Fruit fly (Drosophila melanogaster) Kc167 (cell line): ENCODE data around the gene EMC2A.

ENCODE experiments used
- Myc ChIP-seq: fragments of >200 bp; optimal IDR thresholded peaks from 2 replicates; lab custom pipeline; 2017; ENCODE audit warnings: missing external identifiers
- Sin3A ChIP-seq: fragments of >200 bp; optimal IDR thresholded peaks from 2 replicates; lab custom pipeline; 2018; ENCODE audit warnings: missing external identifiers
- h ChIP-seq: fragments of >200 bp; optimal IDR thresholded peaks from 3 replicates; lab custom pipeline; 2018; ENCODE audit warnings: missing external identifiers
- insv ChIP-seq: fragments of >200 bp; optimal IDR thresholded peaks from 3 replicates; lab custom pipeline; 2018; ENCODE audit warnings: missing external identifiers
- psq ChIP-seq: fragments of >200 bp; optimal IDR thresholded peaks from 2 replicates; lab custom pipeline; 2017; ENCODE audit warnings: missing external identifiers
- ttk ChIP-seq: sonication (Bioruptor generic); optimal IDR thresholded peaks from 2 replicates; lab custom pipeline; 2017; ENCODE audit warnings: missing external identifiers

Gene EMC2A

DNA sequence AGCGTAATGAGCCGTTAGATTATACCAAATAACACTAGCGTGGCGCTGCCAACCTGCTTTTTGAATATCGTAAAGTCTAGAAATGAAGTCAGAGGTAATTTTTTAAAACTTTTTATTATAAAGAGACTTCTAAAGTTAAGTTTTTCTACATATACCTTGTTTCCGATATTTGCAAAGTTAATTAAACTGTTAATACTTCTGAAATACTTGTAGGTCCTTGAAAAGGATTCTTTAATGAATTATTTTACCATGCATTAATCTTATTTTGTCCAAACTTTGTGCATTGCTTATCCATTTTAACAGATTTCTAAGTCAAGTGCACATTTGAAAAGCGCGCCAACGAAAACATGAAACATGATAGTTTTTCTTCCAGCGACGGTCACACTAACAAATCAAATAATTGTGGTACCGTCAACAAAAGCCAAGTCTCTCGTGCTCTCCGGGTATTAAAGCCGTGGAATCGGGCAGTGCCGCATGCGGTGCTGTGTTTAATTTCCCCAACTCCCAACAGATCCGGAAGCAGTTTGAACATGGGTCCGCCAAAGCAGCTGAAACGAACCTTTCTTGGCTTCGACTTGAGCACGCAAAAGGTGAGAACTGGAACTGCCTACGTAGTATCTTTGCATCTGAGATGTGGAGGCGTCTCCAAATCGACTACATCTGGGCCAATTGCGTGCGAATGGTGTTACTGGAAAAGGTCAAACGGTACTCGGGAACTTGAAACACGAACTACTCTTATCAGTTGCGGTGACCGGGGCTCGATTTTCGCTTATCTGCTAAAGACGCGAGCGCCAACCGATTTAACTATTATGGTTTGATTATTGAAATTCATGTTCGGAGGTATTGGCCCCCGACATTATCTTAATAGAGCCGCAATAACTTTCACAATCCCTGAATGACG lies at the start of gene EMC2A, which contains the start of gene CG3534:
Gene EMC2A (minus strand): TSS at position 13 of the 901 bp plus-strand sequence.
Gene CG3534 (plus strand): TSS at position 388 of the 901 bp plus-strand sequence.
- TF ChIP-seq Myc (lab: Kevin White, UChicago): no peak
- no peak for TF ChIP-seq psq (lab: Kevin White, UChicago)
- no peak for TF ChIP-seq h (lab: Kevin White, UChicago)
- TF ChIP-seq insv (lab: Kevin White, UChicago): no peak
- TF ChIP-seq ttk: no peak
- TF ChIP-seq Sin3A (lab: Kevin White, UChicago): no peak

DNA sequence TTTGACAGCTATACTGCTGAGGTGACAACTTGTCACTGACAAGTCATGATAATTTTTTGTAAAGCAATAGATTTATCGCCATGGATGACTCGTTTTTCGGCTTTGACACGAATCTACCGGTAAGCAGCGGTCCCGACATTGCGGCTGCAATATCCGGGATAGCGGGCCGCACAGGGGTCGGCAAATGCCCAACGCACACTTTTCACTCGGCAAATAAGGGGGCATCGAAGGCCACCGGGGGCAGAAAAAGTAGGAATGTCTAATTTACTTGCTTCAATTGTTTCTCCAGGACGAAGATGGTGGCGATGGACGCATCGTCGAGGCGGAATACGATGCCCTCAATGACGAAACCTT lies 47.7 kb upstream of the EMC2A start:
- TF ChIP-seq psq (lab: Kevin White, UChicago) (no peak), Myc (lab: Kevin White, UChicago) (no peak), ttk (no peak), Sin3A (lab: Kevin White, UChicago) (no peak), h (lab: Kevin White, UChicago) (no peak), insv (lab: Kevin White, UChicago) (no peak)

DNA sequence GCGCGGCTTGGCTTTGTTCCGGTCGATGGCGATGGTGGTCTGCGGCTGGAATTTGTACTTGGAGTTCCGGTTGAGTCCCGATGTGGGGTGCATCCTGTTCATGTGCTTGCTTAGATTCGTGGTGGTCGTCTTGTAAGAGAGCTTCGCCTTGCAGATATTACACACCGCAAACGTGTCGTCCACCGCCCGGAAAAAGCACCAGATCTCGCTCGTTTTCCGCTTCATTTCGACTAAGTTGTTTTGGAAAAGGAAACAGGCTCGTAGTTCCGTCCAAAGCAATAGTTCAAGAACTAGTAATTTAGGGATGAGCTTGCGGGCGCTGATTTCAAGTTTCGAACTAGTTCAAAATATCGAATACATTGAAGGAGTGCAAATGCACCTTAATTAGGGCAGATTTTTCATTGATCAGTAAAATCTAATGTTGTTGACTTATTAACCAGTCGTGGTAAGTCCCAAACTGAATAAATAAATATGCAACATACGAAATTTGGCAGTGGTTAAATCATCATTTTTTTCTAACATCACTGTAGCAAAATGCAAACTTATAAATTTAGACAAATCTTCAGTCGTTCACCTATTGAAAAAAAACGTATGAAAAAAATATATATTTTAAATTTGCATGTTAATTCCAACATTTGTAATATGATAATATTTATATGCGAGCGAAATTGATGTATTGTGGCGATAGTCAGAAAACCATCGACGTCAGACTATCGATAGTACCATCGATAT lies 47.1 kb upstream of the EMC2A start, which contains the start of the genes bdwf and Patr-1:
Gene bdwf (minus strand): TSS at position 299 of the 732 bp plus-strand sequence.
Gene Patr-1 (plus strand): TSS at position 727 of the 732 bp plus-strand sequence.
- TF ChIP-seq Sin3A (lab: Kevin White, UChicago) (no peak), ttk (no peak), insv (lab: Kevin White, UChicago) (no peak), h (lab: Kevin White, UChicago) (no peak), psq (lab: Kevin White, UChicago) (no peak), Myc (lab: Kevin White, UChicago) (no peak)

DNA sequence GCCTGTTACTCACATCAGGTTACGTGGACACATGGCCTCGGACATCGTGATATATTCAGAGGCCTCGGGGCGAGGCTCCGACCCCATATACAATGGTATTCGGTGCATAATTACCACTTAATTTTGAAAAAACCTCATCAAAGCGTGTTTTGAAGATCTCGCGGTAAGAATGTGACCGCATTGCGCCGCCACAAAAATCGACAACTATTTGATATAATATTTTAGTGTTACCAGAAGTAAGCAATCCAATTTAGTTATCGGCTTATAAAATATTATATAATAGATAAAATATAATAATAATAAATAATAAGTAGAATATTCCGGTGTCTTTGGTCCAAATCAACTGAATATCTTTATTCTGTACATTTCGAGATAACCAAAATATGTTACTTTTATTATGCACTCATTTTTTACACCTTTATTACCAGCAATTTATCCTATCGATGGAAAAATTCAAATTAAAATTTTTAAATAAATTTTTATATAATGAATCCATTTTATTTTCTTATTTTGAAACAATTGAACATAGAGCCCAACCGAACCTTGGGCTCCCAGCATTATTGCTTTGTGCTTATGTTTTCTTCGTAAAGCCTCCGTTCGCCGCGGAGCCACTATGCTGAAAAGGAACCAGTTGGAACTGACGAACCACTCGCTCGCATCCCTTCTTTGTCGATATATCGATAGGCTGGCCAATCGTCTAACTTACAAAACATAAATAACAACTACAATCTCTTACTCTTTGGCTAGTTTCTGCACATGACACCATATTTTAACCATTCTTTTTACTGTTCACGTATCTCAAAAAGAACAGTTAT lies 44.3 kb upstream of the EMC2A start, which contains the start of the genes CG18213 and Trm7-32:
Gene CG18213 (minus strand): TSS at position 211 of the 815 bp plus-strand sequence.
Gene Trm7-32 (plus strand): TSS at position 690 of the 815 bp plus-strand sequence.
- TF ChIP-seq h (lab: Kevin White, UChicago) (no peak), psq (lab: Kevin White, UChicago) (no peak), insv (lab: Kevin White, UChicago) (no peak), Myc (lab: Kevin White, UChicago) (no peak)

DNA sequence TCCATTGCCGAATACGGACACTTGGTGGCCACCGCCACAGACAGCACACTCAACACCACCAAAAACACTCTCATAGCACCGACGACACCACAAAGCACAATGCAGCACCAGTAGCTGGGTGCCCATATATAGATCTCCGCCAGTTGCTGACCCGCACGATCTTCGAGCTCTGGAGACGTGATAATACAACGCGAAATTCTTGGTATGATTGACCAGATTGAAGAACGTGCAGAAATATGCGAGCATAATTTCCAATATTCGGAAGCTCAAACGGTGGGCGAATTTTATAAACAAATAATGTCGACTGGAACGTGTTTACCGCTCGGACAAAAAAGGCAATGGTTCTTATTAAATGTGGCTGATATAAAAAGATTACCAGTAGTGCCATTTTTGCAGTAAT lies 40.1 kb upstream of the EMC2A start, which contains the start of gene CG4009:
Gene CG4009 (minus strand): TSS at position 101 of the 400 bp plus-strand sequence.
- TF ChIP-seq insv (lab: Kevin White, UChicago) (no peak), ttk (no peak)

DNA sequence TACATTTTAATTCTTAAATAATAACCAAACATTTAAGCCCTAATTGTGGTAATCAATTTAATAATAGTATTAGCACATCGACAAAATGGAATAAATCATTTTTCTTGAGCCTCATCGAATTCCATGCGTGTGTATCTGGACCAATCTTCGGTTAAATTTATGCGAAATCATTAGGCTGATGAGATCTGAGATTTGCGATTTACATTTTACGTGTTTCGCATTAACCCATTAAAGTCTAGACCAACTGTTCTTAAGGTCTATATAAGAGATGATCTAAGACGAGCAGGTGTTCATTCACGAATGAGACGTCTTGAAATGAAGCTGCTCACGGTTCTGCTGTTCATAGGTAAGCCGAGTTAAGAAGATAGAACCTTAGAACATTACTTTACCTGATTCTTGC lies 35.6 kb upstream of the EMC2A start, which contains the start of gene CG31268:
Gene CG31268 (plus strand): TSS at position 301 of the 400 bp plus-strand sequence.
- TF ChIP-seq Myc (lab: Kevin White, UChicago): no peak
- TF ChIP-seq h (lab: Kevin White, UChicago): no peak
- TF ChIP-seq psq (lab: Kevin White, UChicago): no peak

DNA sequence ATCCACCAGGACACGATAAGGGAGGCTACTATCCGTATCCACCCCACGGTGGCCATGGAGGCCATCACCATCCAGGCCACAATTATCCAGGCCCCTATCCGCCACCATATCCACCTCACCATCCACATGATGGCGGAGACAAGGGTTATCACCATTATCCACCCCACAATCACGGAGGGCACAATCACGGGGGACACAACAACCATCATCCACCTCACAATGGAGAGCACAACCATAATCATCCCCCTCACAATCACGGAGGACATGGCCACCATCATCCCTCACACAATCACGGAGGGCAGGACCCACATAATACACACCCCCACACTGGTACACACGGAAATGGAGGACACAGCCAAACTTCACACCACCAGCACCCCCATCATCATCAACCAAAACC lies 33.9 kb upstream of the EMC2A start:
- no peak for TF ChIP-seq psq (lab: Kevin White, UChicago)
- TF ChIP-seq h (lab: Kevin White, UChicago): no peak
- TF ChIP-seq Myc (lab: Kevin White, UChicago): no peak
- no peak for TF ChIP-seq ttk
- no peak for TF ChIP-seq Sin3A (lab: Kevin White, UChicago)
- TF ChIP-seq insv (lab: Kevin White, UChicago): no peak

DNA sequence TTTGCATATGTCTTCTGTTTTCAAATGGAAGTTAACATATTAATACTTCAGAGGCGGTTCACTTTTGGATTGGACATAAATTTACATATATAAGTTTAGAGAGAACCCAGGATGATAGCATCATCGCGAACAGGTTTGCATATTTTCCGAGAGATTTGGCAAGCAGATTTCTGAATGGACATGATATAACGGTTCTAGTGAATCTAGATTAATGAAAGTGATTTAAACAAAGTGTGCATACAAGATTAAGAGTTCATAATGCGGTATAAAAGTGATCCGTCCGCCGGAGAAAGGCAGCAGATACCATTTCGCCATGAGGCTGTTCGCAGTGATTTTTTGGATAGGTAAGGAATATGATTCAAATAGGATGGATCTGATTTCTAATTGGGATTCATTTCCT lies 32.5 kb upstream of the EMC2A start, which contains the start of gene CG5225:
Gene CG5225 (plus strand): TSS at position 301 of the 400 bp plus-strand sequence.
- TF ChIP-seq ttk (no peak), h (lab: Kevin White, UChicago) (no peak), insv (lab: Kevin White, UChicago) (no peak), Sin3A (lab: Kevin White, UChicago) (no peak), psq (lab: Kevin White, UChicago) (no peak), Myc (lab: Kevin White, UChicago) (no peak)

DNA sequence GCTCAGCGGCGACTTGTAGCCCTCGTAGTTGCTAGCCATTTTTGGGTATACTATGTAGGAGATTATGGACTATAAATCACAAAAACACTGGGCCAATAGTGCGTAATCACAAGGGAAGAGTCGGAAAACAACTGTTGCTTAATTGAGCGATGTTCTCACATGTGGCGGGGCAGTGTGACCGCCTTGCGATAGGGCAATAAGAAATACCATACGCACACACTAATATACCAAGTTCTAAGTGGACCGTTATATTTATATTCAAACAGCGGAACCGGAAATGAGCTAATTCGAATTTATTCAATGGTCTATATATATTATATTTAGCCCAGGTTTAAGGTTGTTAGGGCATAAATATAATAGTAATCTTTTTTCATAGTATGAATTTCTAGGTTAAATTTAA lies 25.1 kb upstream of the EMC2A start, which contains the start of gene Adsl:
Gene Adsl (minus strand): TSS at position 165 of the 400 bp plus-strand sequence.
- TF ChIP-seq h (lab: Kevin White, UChicago): no peak
- no peak for TF ChIP-seq Myc (lab: Kevin White, UChicago)
- TF ChIP-seq insv (lab: Kevin White, UChicago): no peak
- no peak for TF ChIP-seq ttk
- no peak for TF ChIP-seq psq (lab: Kevin White, UChicago)
- TF ChIP-seq Sin3A (lab: Kevin White, UChicago): no peak

DNA sequence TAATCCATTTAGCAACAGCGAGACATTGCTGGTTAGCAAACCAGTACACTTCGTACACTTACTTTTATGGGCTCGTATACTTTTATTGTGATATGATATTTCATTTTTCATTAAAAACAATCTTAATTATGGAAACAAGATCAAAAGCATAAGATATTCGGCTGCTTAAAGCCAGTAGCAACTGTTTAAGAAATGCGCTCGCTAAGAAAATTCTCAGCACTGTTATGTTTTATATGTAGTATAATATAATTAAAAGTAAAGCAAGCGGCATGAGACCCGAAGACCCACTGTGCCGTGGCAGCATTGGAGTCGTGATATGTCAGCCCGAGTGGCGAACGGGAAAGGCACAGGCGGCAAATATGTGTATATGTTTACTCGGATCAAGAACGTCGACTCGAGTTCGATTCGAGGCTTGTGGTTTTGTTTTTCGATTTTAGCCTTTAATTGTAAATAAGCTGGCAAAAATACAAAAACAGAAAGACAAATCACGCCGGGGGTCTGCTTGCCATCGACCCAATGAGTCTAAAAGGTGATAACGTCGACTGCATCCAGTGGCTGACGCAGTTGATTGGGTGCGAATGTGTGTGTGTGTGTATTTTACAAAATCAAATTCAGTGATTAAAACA lies 23.1 kb upstream of the EMC2A start:
- TF ChIP-seq Myc (lab: Kevin White, UChicago) (no peak), insv (lab: Kevin White, UChicago) (no peak), psq (lab: Kevin White, UChicago) (no peak), ttk (no peak), Sin3A (lab: Kevin White, UChicago) (no peak), h (lab: Kevin White, UChicago) (no peak)
